Worm (Caenorhabditis elegans) whole organism, young adult: ENCODE data around the gene irk-3.

Source experiments
- B0035.1 ChIP-seq: sonication (generic microtip); optimal IDR thresholded peaks from 2 replicates; lab custom pipeline; 2016; ENCODE audit warnings: missing genetic modification characterization, mild to moderate bottlenecking, missing compliant biosample characterization, missing genotype, missing genetic modification reagents
- F33H1.4 ChIP-seq: fragments of 200-800 bp; sonication (Bioruptor generic); IDR thresholded peaks from 2 replicates; pipeline ENCODE4 v1.3.6; 2022; ENCODE audit warnings: missing genetic modification reagents, missing genetic modification characterization, missing compliant biosample characterization
- F37B4.10 ChIP-seq: fragments of 200-800 bp; sonication (Bioruptor generic); IDR thresholded peaks from 2 replicates; pipeline ENCODE4 v1.3.6; 2022; ENCODE audit warnings: missing genetic modification characterization, missing compliant biosample characterization
- F52B5.7 ChIP-seq: sonication (generic microtip); optimal IDR thresholded peaks from 2 replicates; lab custom pipeline; 2016; ENCODE audit warnings: mild to moderate bottlenecking, missing genetic modification characterization, missing compliant biosample characterization
- K12H6.12 ChIP-seq: fragments of 200-800 bp; sonication (Bioruptor generic); optimal IDR thresholded peaks from 2 replicates; lab custom pipeline; 2018; ENCODE audit warnings: mild to moderate bottlenecking, missing genetic modification characterization, missing compliant biosample characterization
- ceh-91 ChIP-seq: fragments of 200-800 bp; sonication (Bioruptor generic); IDR thresholded peaks from 2 replicates; pipeline ENCODE4 v1.3.6; 2022; ENCODE audit warnings: missing genetic modification reagents, missing genetic modification characterization, missing compliant biosample characterization
- efl-1 ChIP-seq: fragments of 150-350 bp; optimal IDR thresholded peaks from 2 replicates; lab custom pipeline; 2014; ENCODE audit warnings: missing biosample characterization, missing genetic modification reagents, missing genetic modification characterization
- ekl-4 ChIP-seq: fragments of 200-800 bp; sonication (Bioruptor generic); IDR thresholded peaks from 2 replicates; pipeline ENCODE4 v1.3.6; 2022; ENCODE audit warnings: missing genetic modification reagents, missing genetic modification characterization, missing compliant biosample characterization
- hmg-1.2 ChIP-seq: fragments of 200-800 bp; sonication (Bioruptor generic); IDR thresholded peaks from 2 replicates; pipeline ENCODE4 v1.3.6; 2022; ENCODE audit warnings: missing genetic modification reagents, missing genetic modification characterization, missing compliant biosample characterization
- lsy-27 ChIP-seq: sonication (generic microtip); optimal IDR thresholded peaks from 2 replicates; lab custom pipeline; 2017; ENCODE audit warnings: missing genetic modification characterization, mild to moderate bottlenecking, missing compliant biosample characterization, antibody characterized with exemption, missing genotype, borderline replicate concordance; ENCODE audit not compliant: insufficient read depth
- nfya-1 ChIP-seq: sonication (generic microtip); optimal IDR thresholded peaks from 2 replicates; lab custom pipeline; 2017; ENCODE audit warnings: antibody characterized with exemption, missing compliant biosample characterization, missing genetic modification characterization, borderline replicate concordance; ENCODE audit not compliant: insufficient read depth
- nfyb-1 ChIP-seq: fragments of 200-800 bp; sonication (Bioruptor generic); IDR thresholded peaks from 2 replicates; pipeline ENCODE4 v1.3.6; 2022; ENCODE audit warnings: missing genetic modification reagents, missing genetic modification characterization, missing compliant biosample characterization
- repo-1 ChIP-seq: sonication (generic microtip); optimal IDR thresholded peaks from 2 replicates; lab custom pipeline; 2017; ENCODE audit warnings: mild to moderate bottlenecking, missing genetic modification characterization, missing compliant biosample characterization
- rpc-1 ChIP-seq, 2 experiments: fragments of 150-350 bp in 1 of 2; sonication (generic microtip) in 1 of 2; optimal IDR thresholded peaks; 2 replicates each; lab custom pipeline; 2014 to 2018; ENCODE audit warnings: missing biosample characterization in 1 of 2, missing genetic modification characterization in 1 of 2, missing genetic modification reagents in 1 of 2, missing genotype in 1 of 2
- snpc-1.3 ChIP-seq: sonication (generic microtip); optimal IDR thresholded peaks from 2 replicates; lab custom pipeline; 2017; ENCODE audit warnings: missing genetic modification characterization, mild to moderate bottlenecking, missing compliant biosample characterization, antibody characterized with exemption, moderate library complexity, missing genotype, missing genetic modification reagents; ENCODE audit not compliant: insufficient read depth
- snpc-3.4 ChIP-seq: sonication (generic microtip); optimal IDR thresholded peaks from 2 replicates; lab custom pipeline; 2017; ENCODE audit warnings: missing genetic modification characterization, mild to moderate bottlenecking, missing compliant biosample characterization, antibody characterized with exemption, moderate library complexity, missing genotype, missing genetic modification reagents

The irk-3 gene

DNA sequence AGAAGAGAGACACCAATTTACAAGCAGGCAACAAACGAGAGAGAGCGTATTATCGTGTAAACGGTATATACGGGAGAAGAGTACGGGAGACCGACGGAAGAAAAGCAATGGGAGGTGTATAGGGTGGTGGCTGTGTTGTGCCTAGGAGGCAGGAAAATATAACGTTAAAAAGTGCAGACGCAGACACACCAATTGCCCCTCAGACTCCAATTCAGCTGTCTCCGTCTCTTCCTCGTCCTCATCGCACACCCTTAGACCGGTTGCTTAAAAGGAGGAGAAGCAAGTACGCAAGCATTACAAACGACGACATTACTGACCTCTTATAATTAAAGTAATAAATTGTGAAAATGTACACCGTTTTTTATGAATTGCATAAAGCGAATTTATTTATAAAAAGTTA is 57.8 kb downstream of the irk-3 start (continued):
- peak; percentile 9 for TF ChIP-seq snpc-3.4
- TF ChIP-seq, all 124 proteins: peak for 13

DNA sequence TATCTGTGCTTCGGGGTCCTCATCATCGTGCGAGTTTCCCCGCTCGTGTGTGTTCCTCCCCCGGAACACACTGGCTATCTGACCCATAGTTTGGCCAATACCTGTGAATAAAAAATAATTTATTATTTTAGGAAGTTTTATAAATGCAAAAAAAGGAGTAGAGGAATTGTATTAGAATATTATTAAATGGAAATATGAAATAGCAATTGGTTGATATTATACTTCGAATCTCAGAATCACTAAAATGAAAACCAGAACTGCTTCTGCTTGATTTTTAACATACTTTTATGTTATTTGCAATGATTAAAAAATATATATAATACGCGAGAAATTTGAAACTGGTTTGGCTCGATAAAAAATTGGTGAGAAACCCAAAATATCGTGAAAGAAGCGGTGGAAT is 58.6 kb downstream of the irk-3 start, which contains the start of gene mgrn-1:
mgrn-1 (minus strand) TSS at position 101 of the 400 bp plus-strand sequence.
- TF ChIP-seq F52B5.7 (tag; lab: Kevin White, UChicago) (no peak), F33H1.4 (GFP tag; lab: Robert Waterston, UW) (no peak), lsy-27 (no peak), repo-1 (tag; lab: Kevin White, UChicago) (no peak), nfya-1 (tag; lab: Kevin White, UChicago) (no peak)

ce11 chrX:14309656-14310055 is 60.6 kb downstream of the irk-3 start:
- no peak for TF ChIP-seq rpc-1 (optimal IDR thresholded peaks at IDR 0.05; lab: Kevin White, UChicago)
- TF ChIP-seq rpc-1 (tag; optimal IDR thresholded peaks at IDR 0.05; lab: Kevin White, UChicago): no peak
- no peak for TF ChIP-seq nfyb-1 (GFP tag; lab: Robert Waterston, UW)
- TF ChIP-seq hmg-1.2: no peak

DNA sequence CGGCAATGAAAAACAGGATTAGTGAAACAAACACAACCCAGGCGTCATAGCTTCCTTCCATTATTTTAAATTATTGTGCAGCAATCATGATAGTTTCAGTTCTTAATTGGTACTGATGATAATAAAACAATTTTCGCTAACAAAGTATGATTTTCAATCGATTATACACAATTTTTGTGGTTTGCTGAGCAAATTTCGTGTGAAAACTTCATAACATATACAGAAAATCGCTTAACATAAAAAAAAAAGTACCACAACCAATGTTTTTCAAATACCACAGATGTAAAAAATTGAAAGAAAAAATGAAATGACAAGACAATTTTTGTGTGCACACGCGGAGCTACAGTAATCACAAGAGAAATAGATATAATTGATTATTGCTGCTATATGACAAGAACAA is 62.5 kb downstream of the irk-3 start, which contains the start of gene gphr-2:
gphr-2 (minus strand) TSS at position 101 of the 400 bp plus-strand sequence.
- no peak for TF ChIP-seq F37B4.10 (GFP tag; lab: Robert Waterston, UW)
- no peak for TF ChIP-seq efl-1 (GFP tag; lab: Kevin White, UChicago)
- TF ChIP-seq ekl-4 (GFP tag; lab: Robert Waterston, UW): no peak
- no peak for TF ChIP-seq K12H6.12
- TF ChIP-seq ceh-91 (GFP tag; lab: Robert Waterston, UW): no peak
- no peak for TF ChIP-seq hmg-1.2
- no peak for TF ChIP-seq snpc-1.3
- no peak for TF ChIP-seq B0035.1
